Fruit fly (Drosophila melanogaster) whole organism: ENCODE results near the gene bb8.

Experiments
- CG8478 ChIP-seq: fragments of >200 bp; optimal IDR thresholded peaks from 2 replicates; lab custom pipeline; 2018; ENCODE audit warnings: inconsistent platforms
- Dll ChIP-seq: fragments of >200 bp; optimal IDR thresholded peaks from 2 replicates; lab custom pipeline; 2017
- EcR ChIP-seq, 2 experiments: fragments of >200 bp; optimal IDR thresholded peaks; 2 replicates each; lab custom pipeline; 2017; ENCODE audit warnings: missing biosample characterization in 2 of 2, missing genetic modification characterization in 2 of 2, missing genetic modification reagents in 2 of 2
- pan ChIP-seq: fragments of >200 bp; optimal IDR thresholded peaks from 2 replicates; lab custom pipeline; 2017
- psq ChIP-seq: fragments of >200 bp; optimal IDR thresholded peaks from 2 replicates; lab custom pipeline; 2017
- usp ChIP-seq: fragments of >200 bp; optimal IDR thresholded peaks from 2 replicates; lab custom pipeline; 2017; ENCODE audit warnings: missing biosample characterization, missing genetic modification characterization, mixed read lengths

bb8 gene

DNA sequence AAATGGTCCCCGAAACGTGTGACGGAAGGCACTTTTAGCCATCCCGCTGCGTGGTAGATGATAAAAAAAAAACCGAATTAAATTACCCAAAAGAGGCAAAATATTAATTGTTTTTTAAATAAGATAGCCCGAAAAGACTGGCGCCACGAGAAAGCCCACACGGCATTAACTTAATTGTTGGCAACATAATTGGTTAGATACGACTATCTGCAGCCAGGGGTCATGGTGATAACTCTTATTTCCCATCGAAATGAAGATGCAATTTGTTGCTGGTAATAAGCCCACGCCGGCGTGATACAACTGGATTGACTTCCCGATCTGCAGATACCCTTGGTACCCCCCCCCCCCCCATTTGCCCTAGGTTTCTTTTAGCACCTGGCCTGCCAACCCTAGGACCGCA, 37.7 kb upstream of the bb8 start:
- TF ChIP-seq pan (lab: Kevin White, UChicago) = no peak
- TF ChIP-seq usp = no peak
- no peak for TF ChIP-seq EcR (GFP tag; optimal IDR thresholded peaks at IDR 0.05; lab: Kevin White, UChicago)
- TF ChIP-seq psq (lab: Kevin White, UChicago) = no peak
- TF ChIP-seq CG8478 = no peak
- no peak for TF ChIP-seq Dll (lab: Kevin White, UChicago)

DNA sequence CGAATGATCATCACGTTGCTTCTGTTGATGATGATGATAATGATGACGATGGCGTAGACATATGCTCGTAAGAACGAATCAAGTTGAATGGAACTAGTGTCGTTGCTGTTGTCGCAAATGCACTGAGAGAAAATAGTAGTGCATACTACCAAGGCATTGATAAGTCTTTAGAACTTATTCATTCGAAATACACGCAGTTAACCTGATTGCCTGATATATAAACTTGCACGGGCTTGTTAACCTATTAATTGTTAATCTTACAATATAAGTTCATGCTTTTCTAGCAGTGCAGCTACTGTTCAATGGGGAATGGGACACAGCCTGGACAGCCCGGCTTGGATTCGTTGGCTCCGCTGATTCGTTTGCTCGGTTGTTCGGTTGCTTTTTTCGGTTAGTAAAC, 36.3 kb upstream of the bb8 start:
- TF ChIP-seq psq (lab: Kevin White, UChicago) (no peak), EcR (GFP tag; optimal IDR thresholded peaks at IDR 0.05; lab: Kevin White, UChicago) (peak in 1 of 2 experiments; percentile 49)

DNA sequence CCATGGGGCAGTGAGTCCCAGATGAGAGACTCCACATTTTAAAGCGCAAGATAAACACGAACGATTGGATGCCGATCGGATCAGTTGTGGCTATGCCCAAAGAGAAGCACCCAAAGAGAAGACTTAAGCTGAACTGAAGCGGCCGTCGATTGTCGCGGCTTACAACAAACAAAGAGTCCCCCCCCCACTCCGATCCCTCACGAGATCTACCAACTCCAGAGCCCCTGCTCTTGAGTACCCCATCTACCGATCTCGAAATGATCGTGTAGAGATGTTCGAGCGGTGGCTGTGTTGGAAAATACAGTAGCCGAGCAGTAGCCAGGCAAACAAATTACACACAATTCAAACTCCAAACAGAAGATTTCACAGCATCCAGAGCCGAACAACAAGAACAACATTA, 35.7 kb upstream of the bb8 start:
- no peak for TF ChIP-seq CG8478

DNA sequence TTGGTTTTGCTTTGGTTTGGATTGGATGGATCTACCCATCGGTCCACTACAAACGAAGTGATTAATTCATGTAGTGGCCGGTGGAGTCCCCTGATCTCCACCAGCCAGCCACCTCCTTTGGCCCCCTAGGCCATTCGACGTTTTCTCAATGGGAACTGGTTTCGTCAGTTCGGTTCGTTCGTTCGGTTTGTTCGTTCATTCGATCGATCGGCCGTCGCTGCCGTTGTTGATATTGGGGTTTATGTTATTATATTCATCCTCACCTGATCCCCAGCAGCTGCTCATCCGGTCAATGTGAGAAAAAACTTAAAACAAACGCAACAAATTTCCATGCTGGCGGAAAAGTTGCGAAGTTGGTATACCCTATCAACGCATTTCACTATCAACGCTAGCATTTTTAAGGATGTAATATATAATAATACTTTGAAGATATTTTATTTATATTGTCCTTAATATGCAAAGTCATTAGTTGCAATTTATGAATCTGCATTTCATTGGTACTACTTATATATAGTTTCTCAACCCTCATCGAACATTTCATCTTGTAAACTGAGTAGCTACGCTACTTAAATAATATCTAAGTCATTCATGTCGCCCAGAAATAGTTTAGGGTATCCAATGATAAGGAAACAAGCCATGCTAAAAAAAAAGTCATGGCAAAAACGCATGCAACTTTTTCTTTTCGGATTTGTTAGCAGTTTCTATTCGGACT, 33.8 kb upstream of the bb8 start:
- TF ChIP-seq EcR (GFP tag; optimal IDR thresholded peaks at IDR 0.05; lab: Kevin White, UChicago) (no peak), Dll (lab: Kevin White, UChicago) (no peak), usp (no peak), psq (lab: Kevin White, UChicago) (no peak), pan (lab: Kevin White, UChicago) (no peak), CG8478 (no peak)

DNA sequence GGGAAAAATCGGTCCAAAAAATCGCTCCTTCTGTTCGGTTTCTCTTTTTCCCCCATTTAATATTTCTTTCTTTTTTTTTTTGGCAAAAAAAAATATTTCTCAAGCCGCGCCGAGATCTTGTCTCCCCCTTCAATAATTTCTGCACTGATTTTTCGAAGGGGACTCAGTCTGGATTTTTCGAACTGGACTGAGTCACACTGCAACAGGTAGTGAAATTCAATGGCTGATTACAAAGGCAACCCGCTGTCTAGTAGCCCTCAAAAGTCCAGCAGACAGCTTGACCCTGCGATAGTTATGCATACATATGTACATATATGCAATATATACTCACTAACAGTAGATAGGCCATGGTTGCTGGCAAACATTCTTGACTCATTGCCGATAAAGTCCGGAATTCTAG, 30.3 kb upstream of the bb8 start:
- TF ChIP-seq Dll (lab: Kevin White, UChicago) = no peak
- TF ChIP-seq usp = no peak
- TF ChIP-seq psq (lab: Kevin White, UChicago) = no peak
- TF ChIP-seq EcR (GFP tag; optimal IDR thresholded peaks at IDR 0.05; lab: Kevin White, UChicago) = no peak
- TF ChIP-seq CG8478 = no peak
- TF ChIP-seq pan (lab: Kevin White, UChicago) = no peak

DNA sequence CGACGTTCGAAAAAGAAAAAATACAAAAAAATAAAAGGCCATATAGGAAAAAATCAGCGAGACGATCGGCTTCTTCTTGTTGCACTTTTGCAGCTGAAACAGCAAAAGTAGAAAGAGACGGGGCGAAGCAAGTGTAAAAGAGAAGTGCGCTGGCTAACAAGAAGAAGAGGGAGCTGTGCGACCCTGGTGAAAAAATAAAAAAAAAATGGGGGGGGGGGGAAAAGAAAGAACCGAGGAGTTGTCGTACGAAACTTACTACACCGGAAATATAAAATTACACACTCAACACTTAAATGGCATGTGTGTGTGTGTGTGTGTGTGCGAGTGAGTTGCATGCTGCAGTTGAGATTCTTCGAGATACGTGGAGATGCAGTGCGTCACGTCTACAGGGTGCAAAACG, 28.9 kb upstream of the bb8 start:
- no peak for TF ChIP-seq EcR (GFP tag; optimal IDR thresholded peaks at IDR 0.05; lab: Kevin White, UChicago)
- TF ChIP-seq psq (lab: Kevin White, UChicago) = no peak
- TF ChIP-seq CG8478 = no peak

DNA sequence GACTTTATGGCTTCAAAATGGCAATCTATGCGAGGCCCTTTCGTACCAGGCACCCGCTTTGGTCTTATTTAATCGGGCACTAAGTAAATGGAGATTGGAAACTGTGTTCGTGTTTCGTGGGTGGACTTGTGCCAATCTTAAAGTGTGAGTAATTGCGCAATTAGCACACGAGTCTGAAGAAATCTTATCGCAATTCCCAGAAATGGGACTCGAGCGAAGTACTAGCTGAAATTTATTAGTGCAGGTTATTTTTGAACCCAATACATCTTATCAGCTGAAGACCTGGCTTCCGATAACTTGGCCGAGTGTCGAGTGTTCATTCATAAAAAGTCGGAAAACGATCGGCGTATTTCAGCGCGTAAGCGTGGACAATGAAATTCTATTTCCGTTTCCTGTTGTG, 26.9 kb upstream of the bb8 start:
- no peak for TF ChIP-seq usp
- TF ChIP-seq pan (lab: Kevin White, UChicago) = no peak
- no peak for TF ChIP-seq Dll (lab: Kevin White, UChicago)
- TF ChIP-seq EcR (GFP tag; optimal IDR thresholded peaks at IDR 0.05; lab: Kevin White, UChicago) = no peak
- no peak for TF ChIP-seq CG8478
- no peak for TF ChIP-seq psq (lab: Kevin White, UChicago)

DNA sequence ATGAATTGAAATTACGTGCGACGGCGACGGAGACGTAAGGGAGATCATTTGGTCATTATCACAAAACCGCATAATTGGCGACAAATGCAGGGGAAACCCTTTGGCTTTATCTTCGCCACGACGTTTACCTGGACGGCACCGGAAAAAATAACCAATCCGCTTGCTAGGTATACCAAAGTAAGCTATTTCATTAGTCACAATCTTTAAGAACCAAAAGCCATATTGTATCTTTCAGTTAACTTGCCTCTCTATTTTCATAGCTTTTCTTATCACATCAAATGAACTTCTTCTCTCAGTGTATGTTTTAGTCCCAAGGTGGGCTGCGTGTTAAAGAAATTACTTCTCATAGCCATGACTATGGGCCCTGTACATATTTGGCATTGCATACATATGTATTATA, 25.6 kb upstream of the bb8 start:
- TF ChIP-seq usp (no peak), EcR (GFP tag; optimal IDR thresholded peaks at IDR 0.05; lab: Kevin White, UChicago) (no peak), pan (lab: Kevin White, UChicago) (no peak), Dll (lab: Kevin White, UChicago) (no peak), CG8478 (no peak), psq (lab: Kevin White, UChicago) (no peak)

DNA sequence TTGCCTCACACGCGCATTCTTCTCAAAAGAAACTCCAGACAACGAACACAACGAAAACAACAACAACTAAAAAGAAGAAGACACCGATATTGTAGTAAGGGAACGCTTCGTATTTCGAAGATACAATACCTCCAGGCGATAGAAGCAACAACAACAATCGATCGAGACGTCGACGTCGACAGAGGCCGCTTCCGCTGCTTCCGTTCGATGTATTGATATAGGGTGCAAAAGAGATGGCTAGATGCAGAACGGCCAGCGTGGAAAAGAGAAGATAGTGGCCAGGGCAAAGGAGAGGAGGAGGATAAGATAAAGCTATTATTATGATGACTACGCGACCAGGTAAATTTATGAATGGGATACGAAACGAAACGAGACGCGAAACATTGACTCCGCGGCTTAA, 25.2 kb upstream of the bb8 start:
- TF ChIP-seq pan (lab: Kevin White, UChicago) (no peak), psq (lab: Kevin White, UChicago) (no peak), EcR (GFP tag; optimal IDR thresholded peaks at IDR 0.05; lab: Kevin White, UChicago) (no peak)

DNA sequence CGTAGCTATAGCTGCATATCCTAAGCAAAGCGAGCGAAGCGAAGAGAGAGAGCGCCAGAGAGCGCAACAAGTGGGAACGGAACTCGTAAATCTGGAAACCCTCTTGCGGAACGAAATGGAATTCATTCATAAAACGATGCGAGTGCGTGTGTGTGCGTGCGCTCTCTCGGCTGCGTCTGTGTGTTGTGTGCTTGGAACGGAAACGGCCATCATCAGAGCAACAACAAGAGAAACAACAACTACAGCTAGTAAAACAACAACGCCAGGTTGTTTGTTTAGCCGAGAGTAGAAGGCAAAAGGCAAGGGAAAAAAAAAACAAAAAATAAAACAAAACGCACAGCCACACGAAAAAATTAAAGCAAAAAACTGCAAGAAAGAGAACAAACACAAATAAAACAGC, 24.3 kb upstream of the bb8 start:
- no peak for TF ChIP-seq EcR (GFP tag; optimal IDR thresholded peaks at IDR 0.05; lab: Kevin White, UChicago)
- TF ChIP-seq Dll (lab: Kevin White, UChicago) = no peak
- TF ChIP-seq pan (lab: Kevin White, UChicago) = no peak
- TF ChIP-seq psq (lab: Kevin White, UChicago) = no peak
- TF ChIP-seq usp = no peak
- no peak for TF ChIP-seq CG8478

DNA sequence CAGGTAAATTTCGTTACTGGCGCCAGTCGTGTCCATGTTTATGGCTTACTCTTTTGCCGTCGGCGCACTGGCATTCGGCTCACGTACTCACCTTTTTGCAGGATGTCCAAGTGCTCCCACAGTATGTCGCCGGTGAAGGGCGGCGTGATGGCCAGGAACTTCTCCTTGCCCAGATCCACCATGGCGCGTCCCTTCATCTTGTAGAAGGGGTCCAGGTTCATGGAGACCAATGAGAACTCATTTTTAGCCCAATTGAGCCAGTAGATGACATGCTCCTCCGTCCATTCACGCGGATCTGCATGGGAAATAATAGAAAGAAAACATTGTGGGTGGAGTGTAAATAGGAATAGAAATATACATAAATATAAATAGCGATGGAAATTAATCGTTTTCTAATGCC, 22.8 kb upstream of the bb8 start:
- TF ChIP-seq CG8478 (no peak), EcR (GFP tag; optimal IDR thresholded peaks at IDR 0.05; lab: Kevin White, UChicago) (no peak), psq (lab: Kevin White, UChicago) (no peak), Dll (lab: Kevin White, UChicago) (no peak), pan (lab: Kevin White, UChicago) (no peak), usp (no peak)

DNA sequence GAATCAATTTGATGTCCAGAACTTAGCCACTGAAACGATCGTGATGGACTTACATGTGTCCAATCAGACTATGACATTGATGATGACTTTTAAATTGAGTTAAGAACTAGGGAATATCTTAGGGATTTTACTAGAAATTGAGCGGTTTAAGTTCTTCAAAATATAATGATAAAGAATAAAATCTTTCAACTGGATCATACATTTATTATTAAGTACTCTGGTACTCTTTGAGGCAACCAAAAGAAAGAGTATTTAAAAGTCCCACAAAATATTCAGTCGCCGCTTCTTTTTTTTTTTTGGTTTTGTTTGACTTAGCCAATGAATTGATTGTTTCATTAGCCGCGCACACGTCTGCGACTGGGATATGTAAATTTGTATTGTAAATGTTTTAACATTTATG, 20.2 kb upstream of the bb8 start:
- TF ChIP-seq psq (lab: Kevin White, UChicago) (no peak), EcR (GFP tag; optimal IDR thresholded peaks at IDR 0.05; lab: Kevin White, UChicago) (no peak)

DNA sequence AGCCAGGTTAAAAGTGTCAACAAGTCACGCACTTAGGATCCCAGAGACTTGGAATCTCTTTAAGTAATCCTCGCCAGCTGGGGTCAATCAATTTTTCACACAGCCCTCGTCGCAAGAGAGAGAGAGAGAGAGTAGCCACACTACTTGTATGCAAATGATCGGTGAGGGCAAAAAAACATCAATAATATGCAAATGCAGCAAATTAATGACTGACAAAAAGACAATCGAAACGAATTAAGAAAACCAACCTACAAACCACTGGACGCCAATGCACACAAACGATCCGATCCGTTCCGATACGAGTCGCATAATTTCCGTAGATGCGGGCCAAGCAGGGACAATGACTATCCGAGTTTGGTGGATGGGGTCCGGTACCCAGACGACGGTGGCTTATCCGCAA, 19.7 kb upstream of the bb8 start:
- no peak for TF ChIP-seq usp
- TF ChIP-seq EcR (GFP tag; optimal IDR thresholded peaks at IDR 0.05; lab: Kevin White, UChicago) = no peak
- TF ChIP-seq pan (lab: Kevin White, UChicago) = no peak
- no peak for TF ChIP-seq psq (lab: Kevin White, UChicago)
- no peak for TF ChIP-seq Dll (lab: Kevin White, UChicago)
- TF ChIP-seq CG8478 = no peak
